Worm (Caenorhabditis elegans) whole organism, L1 larva: ENCODE data around the gene T19D12.1.
"Not testable (repeated sequence)": the region's sequence is repeated elsewhere in the genome, so short reads cannot be mapped to it uniquely, and the experiment has no call there.

Experiments used
- C04F5.9 ChIP-seq: sonication (generic microtip); optimal IDR thresholded peaks from 2 replicates; lab custom pipeline; 2016; ENCODE audit warnings: missing genetic modification characterization, missing compliant biosample characterization
- aha-1 ChIP-seq: fragments of 150-350 bp; optimal IDR thresholded peaks from 2 replicates; lab custom pipeline; 2014; ENCODE audit warnings: missing biosample characterization, missing genetic modification characterization
- aly-2 ChIP-seq: fragments of 150-350 bp; optimal IDR thresholded peaks from 2 replicates; lab custom pipeline; 2014; ENCODE audit warnings: missing biosample characterization, missing genetic modification characterization
- ceh-63 ChIP-seq: fragments of 200-800 bp; sonication (Bioruptor generic); optimal IDR thresholded peaks from 2 replicates; lab custom pipeline; 2018; ENCODE audit warnings: mild to moderate bottlenecking, missing genetic modification characterization, missing compliant biosample characterization
- ces-1 ChIP-seq: fragments of 150-350 bp; optimal IDR thresholded peaks from 2 replicates; lab custom pipeline; 2014; ENCODE audit warnings: missing biosample characterization, missing genetic modification reagents, missing genetic modification characterization
- dpl-1 ChIP-seq, 3 experiments: fragments of 150-350 bp in 2 of 3; sonication (generic microtip) in 1 of 3; optimal IDR thresholded peaks; 2 replicates each; lab custom pipeline; 2014 to 2017; ENCODE audit warnings: missing biosample characterization in 3 of 3, missing genetic modification characterization in 3 of 3, missing genetic modification reagents in 3 of 3
- dsc-1 ChIP-seq: sonication (generic microtip); optimal IDR thresholded peaks from 2 replicates; lab custom pipeline; 2016; ENCODE audit warnings: mild to moderate bottlenecking, missing genetic modification characterization, missing compliant biosample characterization
- efl-3 ChIP-seq: fragments of 200-800 bp; sonication (Bioruptor generic); optimal IDR thresholded peaks from 2 replicates; lab custom pipeline; 2018; ENCODE audit warnings: mild to moderate bottlenecking, missing genetic modification characterization, missing compliant biosample characterization
- egl-13 ChIP-seq: sonication (generic microtip); optimal IDR thresholded peaks from 2 replicates; lab custom pipeline; 2016; ENCODE audit warnings: missing genotype, missing genetic modification reagents, missing genetic modification characterization, missing compliant biosample characterization
- elt-2 ChIP-seq: sonication (generic microtip); optimal IDR thresholded peaks from 2 replicates; lab custom pipeline; 2016; ENCODE audit warnings: missing genetic modification characterization, mild to moderate bottlenecking, inconsistent platforms, missing compliant biosample characterization, missing genetic modification reagents
- fkh-10 ChIP-seq: sonication (generic microtip); optimal IDR thresholded peaks from 2 replicates; lab custom pipeline; 2017; ENCODE audit warnings: missing biosample characterization, missing genetic modification reagents, missing genetic modification characterization
- fkh-4 ChIP-seq: sonication (generic microtip); optimal IDR thresholded peaks from 2 replicates; lab custom pipeline; 2016; ENCODE audit warnings: missing compliant biosample characterization, missing genetic modification characterization, borderline replicate concordance
- fos-1 ChIP-seq: fragments of 150-350 bp; optimal IDR thresholded peaks from 2 replicates; lab custom pipeline; 2014; ENCODE audit warnings: missing biosample characterization, missing genetic modification characterization
- hlh-17 ChIP-seq: fragments of 200-800 bp; sonication (Bioruptor generic); optimal IDR thresholded peaks from 2 replicates; lab custom pipeline; 2018; ENCODE audit warnings: missing genetic modification characterization, mild to moderate bottlenecking, missing compliant biosample characterization, moderate library complexity, borderline replicate concordance
- lsy-2 ChIP-seq, 2 experiments: fragments of 150-350 bp; optimal IDR thresholded peaks; 2 replicates each; lab custom pipeline; 2014; ENCODE audit warnings: missing biosample characterization in 2 of 2, missing genetic modification characterization in 2 of 2
- mab-9 ChIP-seq: fragments of 200-800 bp; sonication (Bioruptor generic); IDR thresholded peaks from 2 replicates; pipeline ENCODE4 v1.3.6; 2022; ENCODE audit warnings: missing genetic modification reagents, missing genetic modification characterization, missing compliant biosample characterization
- mdl-1 ChIP-seq, 2 experiments: fragments of 150-350 bp; optimal IDR thresholded peaks; 2 replicates each; lab custom pipeline; 2014 to 2017; ENCODE audit warnings: missing biosample characterization in 2 of 2, missing genetic modification characterization in 2 of 2, inconsistent platforms in 1 of 2
- nhr-19 ChIP-seq: fragments of 200-800 bp; sonication (Bioruptor generic); conservative IDR thresholded peaks from 2 replicates; pipeline ENCODE4 v1.3.6; 2022; ENCODE audit warnings: missing genetic modification characterization, missing compliant biosample characterization
- nhr-20 ChIP-seq: sonication (generic microtip); optimal IDR thresholded peaks from 2 replicates; lab custom pipeline; 2016; ENCODE audit warnings: mild to moderate bottlenecking, missing genetic modification characterization, missing compliant biosample characterization
- nhr-237 ChIP-seq: fragments of 150-350 bp; optimal IDR thresholded peaks from 2 replicates; lab custom pipeline; 2014; ENCODE audit warnings: missing biosample characterization, missing genetic modification characterization
- nhr-47 ChIP-seq: sonication (generic microtip); optimal IDR thresholded peaks from 2 replicates; lab custom pipeline; 2016; ENCODE audit warnings: mild to moderate bottlenecking, missing genetic modification characterization, moderate library complexity, missing compliant biosample characterization
- nhr-84 ChIP-seq: sonication (generic microtip); optimal IDR thresholded peaks from 2 replicates; lab custom pipeline; 2017; ENCODE audit warnings: missing biosample characterization, missing genetic modification characterization
- nhr-90 ChIP-seq: sonication (generic microtip); optimal IDR thresholded peaks from 2 replicates; lab custom pipeline; 2016; ENCODE audit warnings: mild to moderate bottlenecking, missing genetic modification characterization, missing compliant biosample characterization; ENCODE audit not compliant: poor library complexity
- pag-3 ChIP-seq: sonication (generic microtip); optimal IDR thresholded peaks from 2 replicates; lab custom pipeline; 2017; ENCODE audit warnings: missing genetic modification characterization, mild to moderate bottlenecking, missing compliant biosample characterization, antibody characterized with exemption, borderline replicate concordance; ENCODE audit not compliant: insufficient read depth
- pax-3 ChIP-seq: fragments of 200-800 bp; sonication (Bioruptor generic); optimal IDR thresholded peaks from 2 replicates; lab custom pipeline; 2018; ENCODE audit warnings: mild to moderate bottlenecking, missing genetic modification characterization, moderate library complexity, missing compliant biosample characterization
- rnt-1 ChIP-seq: sonication (generic microtip); optimal IDR thresholded peaks from 2 replicates; lab custom pipeline; 2016; ENCODE audit warnings: mild to moderate bottlenecking, missing genetic modification characterization, moderate library complexity, missing compliant biosample characterization
- sox-4 ChIP-seq: sonication (generic microtip); optimal IDR thresholded peaks from 2 replicates; lab custom pipeline; 2016; ENCODE audit warnings: missing genetic modification characterization, missing compliant biosample characterization
- sptf-1 ChIP-seq: fragments of 150-350 bp; optimal IDR thresholded peaks from 2 replicates; lab custom pipeline; 2014; ENCODE audit warnings: missing biosample characterization, missing genetic modification characterization
- swsn-7 ChIP-seq: sonication (generic microtip); optimal IDR thresholded peaks from 2 replicates; lab custom pipeline; 2016; ENCODE audit warnings: missing genetic modification characterization, missing compliant biosample characterization
- unc-30 ChIP-seq: sonication (generic microtip); optimal IDR thresholded peaks from 2 replicates; lab custom pipeline; 2017; ENCODE audit warnings: missing biosample characterization, missing genetic modification characterization

T19D12.1 gene

ce11 chrII:6625302-6625701 is 41.4 kb upstream of the T19D12.1 start, which contains the start of gene F54H5.14:
F54H5.14 (minus strand) TSS chrII:6625402.
- TF ChIP-seq fos-1 (no peak), pax-3 (no peak)

- TF ChIP-seq C04F5.9; nhr-237 (tag; lab: Kevin White, UChicago); nhr-90 (tag; lab: Kevin White, UChicago): not testable (repeated sequence)
Measured at ce11 chrII:6627182-6627581, 39.5 kb upstream of the T19D12.1 start, which contains the start of the genes F54H5.5 and F54H5.2. F54H5.5 (minus strand) TSS chrII:6627282. F54H5.2 (plus strand) TSS chrII:6627484.

DNA sequence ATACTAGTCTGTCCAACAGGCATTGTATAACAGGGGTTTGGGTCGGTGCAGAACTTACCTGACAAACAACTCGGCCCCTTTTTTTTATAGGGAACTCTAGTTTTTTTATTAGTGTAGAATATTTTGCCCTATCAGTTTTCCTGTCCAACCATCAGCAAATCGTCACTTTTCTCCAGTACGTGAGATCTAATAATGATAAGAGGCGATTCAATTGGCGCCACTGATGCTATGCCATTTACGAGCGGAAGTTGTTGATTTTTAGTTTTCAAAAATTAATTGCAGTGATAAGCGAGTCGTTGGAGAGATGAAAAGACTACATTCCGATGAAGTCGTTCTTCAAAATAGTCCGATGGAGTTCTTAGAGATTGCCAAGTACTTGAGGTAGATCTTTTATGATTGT is 38.3 kb upstream of the T19D12.1 start:
- TF ChIP-seq mdl-1 (tag; optimal IDR thresholded peaks at IDR 0.05; lab: Kevin White, UChicago): no peak
- TF ChIP-seq elt-2 (tag; lab: Kevin White, UChicago): peak; percentile 35

DNA sequence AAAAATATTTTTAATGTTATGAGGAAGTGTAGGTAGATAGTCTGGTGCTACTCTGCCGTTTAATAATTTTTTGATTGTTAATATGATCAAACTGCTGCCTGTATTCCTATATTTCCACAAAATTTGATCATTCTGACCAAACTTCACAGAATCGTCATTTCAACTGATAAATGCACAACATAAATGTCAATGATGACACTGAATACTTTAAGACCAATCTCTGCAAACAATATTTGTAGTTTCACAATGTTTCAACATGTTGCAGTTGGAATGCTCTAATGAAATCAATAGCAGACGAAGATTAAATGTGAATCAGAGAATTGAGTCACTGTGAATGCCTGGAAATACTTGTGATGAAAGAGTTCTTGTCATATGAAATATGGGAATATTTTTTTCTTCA is 36.9 kb upstream of the T19D12.1 start:
- TF ChIP-seq fos-1 (no peak), egl-13 (tag; lab: Kevin White, UChicago) (no peak), nhr-84 (tag; lab: Kevin White, UChicago) (no peak), dpl-1 (GFP tag; optimal IDR thresholded peaks at IDR 0.05; lab: Kevin White, UChicago) (no peak), elt-2 (tag; lab: Kevin White, UChicago) (no peak), ceh-63 (GFP tag; lab: Kevin White, UChicago) (no peak), sptf-1 (no peak), rnt-1 (no peak), mdl-1 (tag; optimal IDR thresholded peaks at IDR 0.05; lab: Kevin White, UChicago) (no peak), efl-3 (GFP tag; lab: Kevin White, UChicago) (no peak), lsy-2 (tag; optimal IDR thresholded peaks at IDR 0.05; lab: Kevin White, UChicago) (no peak), nhr-20 (tag; lab: Kevin White, UChicago) (no peak), mab-9 (GFP tag; lab: Robert Waterston, UW) (no peak), aly-2 (tag; lab: Kevin White, UChicago) (no peak), fkh-10 (GFP tag; lab: Kevin White, UChicago) (no peak), pag-3 (tag; lab: Kevin White, UChicago) (no peak), swsn-7 (tag; lab: Kevin White, UChicago) (no peak)

DNA sequence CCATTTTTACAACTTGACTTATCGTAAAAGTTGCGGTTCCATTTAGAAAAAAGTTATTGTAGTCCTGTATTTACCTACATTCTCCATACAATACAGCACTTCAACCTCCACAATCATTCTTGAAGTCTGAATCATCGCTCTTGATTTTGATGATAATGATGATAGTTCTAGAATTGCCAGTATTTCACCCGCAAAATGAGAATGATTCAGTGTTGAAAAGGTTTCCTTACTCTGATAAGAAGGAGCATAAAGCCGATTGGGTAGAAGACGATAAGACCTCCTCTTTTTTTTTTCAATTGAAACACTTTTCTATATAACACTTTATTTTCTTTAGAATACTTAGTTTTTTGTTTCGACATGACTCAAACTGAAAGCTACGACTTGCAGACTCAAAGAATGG is 35.9 kb upstream of the T19D12.1 start, which contains the start of gene T19D12.4:
Gene T19D12.4 (plus strand): TSS at position 295 of the 400 bp plus-strand sequence.
- TF ChIP-seq mab-9 (GFP tag; lab: Robert Waterston, UW) (no peak), elt-2 (tag; lab: Kevin White, UChicago) (peak; percentile 82), pag-3 (tag; lab: Kevin White, UChicago) (no peak), nhr-47 (tag; lab: Kevin White, UChicago) (no peak)
- TF ChIP-seq, all 84 proteins: peak for 1

- TF ChIP-seq dsc-1 (tag; lab: Kevin White, UChicago) (no peak), elt-2 (tag; lab: Kevin White, UChicago) (peak; percentile 67)
Measured at ce11 chrII:6631995-6632394, 34.7 kb upstream of the T19D12.1 start.

ce11 chrII:6636136-6636535 is 30.6 kb upstream of the T19D12.1 start, which contains the start of gene T19D12.5:
T19D12.5 (minus strand) TSS chrII:6636236.
- TF ChIP-seq nhr-19 (GFP tag; lab: Robert Waterston, UW) (no peak), sox-4 (tag; lab: Kevin White, UChicago) (no peak), mab-9 (GFP tag; lab: Robert Waterston, UW) (no peak), egl-13 (tag; lab: Kevin White, UChicago) (no peak), fkh-10 (GFP tag; lab: Kevin White, UChicago) (no peak), sptf-1 (no peak), aha-1 (tag; lab: Kevin White, UChicago) (no peak), fos-1 (no peak), hlh-17 (GFP tag; lab: Kevin White, UChicago) (no peak), unc-30 (tag; lab: Kevin White, UChicago) (no peak), ces-1 (GFP tag; lab: Kevin White, UChicago) (no peak), fkh-4 (tag; lab: Kevin White, UChicago) (no peak), lsy-2 (tag; optimal IDR thresholded peaks at IDR 0.05; lab: Kevin White, UChicago) (no peak)
